Worm (Caenorhabditis elegans) whole organism, L3 larva: ENCODE data around the gene ttr-19.

Experiments used
- ZK546.5 ChIP-seq: sonication (generic microtip); optimal IDR thresholded peaks from 2 replicates; lab custom pipeline; 2017; ENCODE audit warnings: missing biosample characterization, missing genetic modification characterization
- aly-2 ChIP-seq: fragments of 150-350 bp; optimal IDR thresholded peaks from 2 replicates; lab custom pipeline; 2014; ENCODE audit warnings: missing biosample characterization, missing genetic modification characterization
- ceh-82 ChIP-seq: fragments of 150-350 bp; optimal IDR thresholded peaks from 2 replicates; lab custom pipeline; 2014; ENCODE audit warnings: missing biosample characterization, missing genetic modification characterization
- ceh-9 ChIP-seq: sonication (generic microtip); optimal IDR thresholded peaks from 2 replicates; lab custom pipeline; 2018; ENCODE audit warnings: missing biosample characterization, missing genetic modification characterization
- elt-3 ChIP-seq, 3 experiments: fragments of 150-350 bp in 1 of 3; sonication (generic microtip) in 2 of 3; optimal IDR thresholded peaks; 2 replicates in 2 of 3; 4 replicates in 1 of 3; lab custom pipeline; 2014 to 2017; ENCODE audit warnings: missing biosample characterization in 3 of 3, missing genetic modification characterization in 3 of 3
- fkh-10 ChIP-seq: sonication (generic microtip); optimal IDR thresholded peaks from 2 replicates; lab custom pipeline; 2017; ENCODE audit warnings: missing biosample characterization, missing genetic modification reagents, missing genetic modification characterization
- hmg-11 ChIP-seq: sonication (generic microtip); optimal IDR thresholded peaks from 2 replicates; lab custom pipeline; 2016; ENCODE audit warnings: missing genetic modification characterization, missing compliant biosample characterization
- lin-15B ChIP-seq: fragments of 150-350 bp; optimal IDR thresholded peaks from 2 replicates; lab custom pipeline; 2014; ENCODE audit warnings: missing biosample characterization, missing genetic modification characterization
- mdl-1 ChIP-seq: fragments of 150-350 bp; optimal IDR thresholded peaks from 2 replicates; lab custom pipeline; 2014; ENCODE audit warnings: missing biosample characterization, missing genetic modification characterization
- nhr-76 ChIP-seq: fragments of 150-350 bp; sonication (generic microtip); optimal IDR thresholded peaks from 5 replicates; lab custom pipeline; 2014; ENCODE audit warnings: missing biosample characterization, missing genetic modification characterization
- snpc-4 ChIP-seq: fragments of 150-350 bp; optimal IDR thresholded peaks from 2 replicates; lab custom pipeline; 2014; ENCODE audit warnings: missing biosample characterization, missing genetic modification characterization

DNA sequence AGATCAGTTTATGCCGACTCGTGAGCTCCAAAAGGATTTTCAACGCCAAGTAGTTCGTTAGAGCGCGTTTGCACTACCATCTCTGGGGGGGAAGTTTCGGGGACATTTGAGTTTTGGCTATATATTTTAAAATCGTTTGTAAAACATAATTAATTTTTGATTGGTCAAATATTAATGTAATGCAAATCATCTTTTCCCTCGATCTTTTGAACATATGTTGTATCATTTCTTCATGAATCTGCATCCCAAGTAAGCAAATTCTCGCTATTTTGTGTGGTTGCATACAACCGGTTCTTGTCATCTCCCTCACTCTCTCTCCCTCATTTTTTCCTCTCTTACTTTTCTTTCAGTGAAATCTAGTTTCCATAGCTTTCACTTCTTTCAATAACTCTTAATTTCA, 49.1 kb downstream of the ttr-19 start:
- no peak for TF ChIP-seq ceh-82 (tag; lab: Kevin White, UChicago)
- TF ChIP-seq snpc-4 (tag; lab: Kevin White, UChicago): peak; percentile 45
- no peak for TF ChIP-seq ceh-9 (tag; lab: Kevin White, UChicago)
- TF ChIP-seq ZK546.5: no peak
- no peak for TF ChIP-seq fkh-10 (GFP tag; lab: Kevin White, UChicago)
- TF ChIP-seq aly-2 (tag; lab: Kevin White, UChicago): no peak
- no peak for TF ChIP-seq mdl-1
- peak; percentile 72 for TF ChIP-seq lin-15B (tag; lab: Kevin White, UChicago)
- no peak for TF ChIP-seq hmg-11 (tag; lab: Kevin White, UChicago)
- TF ChIP-seq nhr-76 (tag; lab: Kevin White, UChicago): no peak
- no peak for TF ChIP-seq elt-3 (tag; optimal IDR thresholded peaks at IDR 0.05; lab: Kevin White, UChicago)
